Worm (Caenorhabditis elegans) whole organism, L2 larva: ENCODE results near the gene pqn-96.
A peak's percentile ranks its signal among the peaks of the same experiment; 100 is the strongest.

Experiments used
- C34F6.9 ChIP-seq: fragments of 150-350 bp; optimal IDR thresholded peaks from 2 replicates; lab custom pipeline; 2014; ENCODE audit warnings: missing biosample characterization, missing genetic modification characterization
- F13H6.1 ChIP-seq: sonication (generic microtip); optimal IDR thresholded peaks from 2 replicates; lab custom pipeline; 2016; ENCODE audit warnings: missing genetic modification characterization, missing compliant biosample characterization
- R02D3.7 ChIP-seq: fragments of 150-350 bp; optimal IDR thresholded peaks from 2 replicates; lab custom pipeline; 2014; ENCODE audit warnings: missing biosample characterization, missing genetic modification characterization
- Y55F3AM.14 ChIP-seq: fragments of 200-800 bp; sonication (Bioruptor generic); optimal IDR thresholded peaks from 2 replicates; lab custom pipeline; 2018; ENCODE audit warnings: mild to moderate bottlenecking, missing genetic modification characterization, missing compliant biosample characterization
- ZK546.5 ChIP-seq: sonication (generic microtip); optimal IDR thresholded peaks from 2 replicates; lab custom pipeline; 2017; ENCODE audit warnings: missing biosample characterization, missing genetic modification characterization
- aly-2 ChIP-seq: fragments of 150-350 bp; optimal IDR thresholded peaks from 2 replicates; lab custom pipeline; 2014; ENCODE audit warnings: missing biosample characterization, missing genetic modification characterization
- ama-1 ChIP-seq: fragments of 150-350 bp; optimal IDR thresholded peaks from 2 replicates; lab custom pipeline; 2018; ENCODE audit warnings: inconsistent platforms
- blmp-1 ChIP-seq: sonication (generic microtip); optimal IDR thresholded peaks from 2 replicates; lab custom pipeline; 2017; ENCODE audit warnings: missing genetic modification characterization, mild to moderate bottlenecking, missing compliant biosample characterization, antibody characterized with exemption, moderate library complexity; ENCODE audit not compliant: insufficient read depth
- crh-2 ChIP-seq: sonication (generic microtip); optimal IDR thresholded peaks from 2 replicates; lab custom pipeline; 2017; ENCODE audit warnings: missing biosample characterization, missing genetic modification characterization
- dmd-4 ChIP-seq: sonication (generic microtip); optimal IDR thresholded peaks from 2 replicates; lab custom pipeline; 2017; ENCODE audit warnings: missing biosample characterization, missing genetic modification characterization
- elt-3 ChIP-seq: sonication (generic microtip); optimal IDR thresholded peaks from 2 replicates; lab custom pipeline; 2017; ENCODE audit warnings: missing biosample characterization, missing genetic modification characterization
- fos-1 ChIP-seq: fragments of 150-350 bp; optimal IDR thresholded peaks from 2 replicates; lab custom pipeline; 2014; ENCODE audit warnings: missing biosample characterization, missing genetic modification characterization
- lin-11 ChIP-seq: fragments of 150-350 bp; sonication (generic microtip); optimal IDR thresholded peaks from 2 replicates; lab custom pipeline; 2014; ENCODE audit warnings: missing biosample characterization, missing genetic modification characterization, inconsistent platforms, mixed read lengths
- lin-39 ChIP-seq: fragments of 150-350 bp; optimal IDR thresholded peaks from 2 replicates; lab custom pipeline; 2014; ENCODE audit warnings: missing biosample characterization, missing genetic modification reagents, missing genetic modification characterization
- lsy-2 ChIP-seq, 2 experiments: fragments of 150-350 bp in 1 of 2; sonication (generic microtip) in 1 of 2; optimal IDR thresholded peaks; 2 replicates each; lab custom pipeline; 2014 to 2017; ENCODE audit warnings: missing biosample characterization in 2 of 2, missing genetic modification characterization in 2 of 2
- mbf-1 ChIP-seq: sonication (generic microtip); optimal IDR thresholded peaks from 2 replicates; lab custom pipeline; 2017; ENCODE audit warnings: missing biosample characterization, missing genetic modification characterization
- nhr-10 ChIP-seq: sonication (generic microtip); optimal IDR thresholded peaks from 2 replicates; lab custom pipeline; 2017; ENCODE audit warnings: missing biosample characterization, missing genetic modification characterization
- nhr-11 ChIP-seq: fragments of 150-350 bp; optimal IDR thresholded peaks from 2 replicates; lab custom pipeline; 2014; ENCODE audit warnings: missing biosample characterization, missing genetic modification characterization
- nhr-12 ChIP-seq: fragments of 150-350 bp; optimal IDR thresholded peaks from 2 replicates; lab custom pipeline; 2014; ENCODE audit warnings: missing biosample characterization, missing genetic modification characterization
- nhr-129 ChIP-seq: fragments of 150-350 bp; optimal IDR thresholded peaks from 2 replicates; lab custom pipeline; 2014; ENCODE audit warnings: missing biosample characterization, missing genetic modification characterization
- nhr-21 ChIP-seq: fragments of 150-350 bp; optimal IDR thresholded peaks from 2 replicates; lab custom pipeline; 2014; ENCODE audit warnings: missing biosample characterization, missing genetic modification characterization
- nhr-237 ChIP-seq: fragments of 150-350 bp; optimal IDR thresholded peaks from 2 replicates; lab custom pipeline; 2014; ENCODE audit warnings: missing biosample characterization, missing genetic modification characterization
- nhr-77 ChIP-seq: fragments of 150-350 bp; optimal IDR thresholded peaks from 2 replicates; lab custom pipeline; 2014; ENCODE audit warnings: missing biosample characterization, missing genetic modification characterization
- peb-1 ChIP-seq: fragments of 150-350 bp; optimal IDR thresholded peaks from 2 replicates; lab custom pipeline; 2014; ENCODE audit warnings: missing biosample characterization, missing genetic modification characterization
- skn-1 ChIP-seq: sonication (generic microtip); optimal IDR thresholded peaks from 2 replicates; lab custom pipeline; 2017; ENCODE audit warnings: missing biosample characterization, missing genetic modification characterization
- sma-9 ChIP-seq, 2 experiments: fragments of 150-350 bp in 1 of 2; sonication (generic microtip) in 1 of 2; optimal IDR thresholded peaks; 2 replicates each; lab custom pipeline; 2014 to 2016; ENCODE audit warnings: missing genetic modification characterization in 2 of 2, mild to moderate bottlenecking in 1 of 2, missing biosample characterization in 1 of 2, missing compliant biosample characterization in 1 of 2, missing genetic modification reagents in 1 of 2, moderate library complexity in 1 of 2
- snpc-4 ChIP-seq: fragments of 150-350 bp; optimal IDR thresholded peaks from 2 replicates; lab custom pipeline; 2014; ENCODE audit warnings: missing biosample characterization, missing genetic modification characterization
- unc-39 ChIP-seq: fragments of 150-350 bp; optimal IDR thresholded peaks from 2 replicates; lab custom pipeline; 2014; ENCODE audit warnings: missing biosample characterization, missing genetic modification characterization
- unc-55 ChIP-seq: fragments of 150-350 bp; sonication (generic microtip); optimal IDR thresholded peaks from 3 replicates; lab custom pipeline; 2014; ENCODE audit warnings: missing biosample characterization, missing genetic modification reagents, missing genetic modification characterization
- unc-62 ChIP-seq: fragments of 150-350 bp; optimal IDR thresholded peaks from 2 replicates; lab custom pipeline; 2014; ENCODE audit warnings: missing biosample characterization, missing genetic modification reagents, missing genetic modification characterization
- ztf-11 ChIP-seq: sonication (generic microtip); optimal IDR thresholded peaks from 2 replicates; lab custom pipeline; 2017; ENCODE audit warnings: missing biosample characterization, missing genetic modification characterization

Gene pqn-96

ce11 chrIII:8473292-8473691 lies 34.1 kb upstream of the pqn-96 start:
- TF ChIP-seq ztf-11 (no peak), mbf-1 (tag; lab: Kevin White, UChicago) (no peak), nhr-11 (tag; lab: Kevin White, UChicago) (no peak), snpc-4 (tag; lab: Kevin White, UChicago) (no peak), sma-9 (GFP tag; optimal IDR thresholded peaks at IDR 0.05; lab: Kevin White, UChicago) (no peak), sma-9 (tag; optimal IDR thresholded peaks at IDR 0.05; lab: Kevin White, UChicago) (no peak), nhr-129 (tag; lab: Kevin White, UChicago) (no peak), blmp-1 (tag; lab: Kevin White, UChicago) (no peak), peb-1 (tag; lab: Kevin White, UChicago) (no peak), nhr-12 (no peak), nhr-237 (no peak), lsy-2 (tag; optimal IDR thresholded peaks at IDR 0.05; lab: Kevin White, UChicago) (no peak), elt-3 (tag; lab: Kevin White, UChicago) (no peak), unc-39 (no peak), ama-1 (no peak), skn-1 (tag; lab: Kevin White, UChicago) (no peak), lin-39 (tag; lab: Kevin White, UChicago) (no peak)

- TF ChIP-seq nhr-12: no peak
- no peak for TF ChIP-seq lsy-2 (tag; optimal IDR thresholded peaks at IDR 0.05; lab: Kevin White, UChicago)
- TF ChIP-seq C34F6.9 (tag; lab: Kevin White, UChicago): no peak
- no peak for TF ChIP-seq aly-2 (tag; lab: Kevin White, UChicago)
- TF ChIP-seq lin-11 (tag; lab: Kevin White, UChicago): no peak
- no peak for TF ChIP-seq snpc-4 (tag; lab: Kevin White, UChicago)
- TF ChIP-seq, all 48 proteins: peak for 0
Observed at ce11 chrIII:8467520-8467919, 28.3 kb upstream of the pqn-96 start.

DNA sequence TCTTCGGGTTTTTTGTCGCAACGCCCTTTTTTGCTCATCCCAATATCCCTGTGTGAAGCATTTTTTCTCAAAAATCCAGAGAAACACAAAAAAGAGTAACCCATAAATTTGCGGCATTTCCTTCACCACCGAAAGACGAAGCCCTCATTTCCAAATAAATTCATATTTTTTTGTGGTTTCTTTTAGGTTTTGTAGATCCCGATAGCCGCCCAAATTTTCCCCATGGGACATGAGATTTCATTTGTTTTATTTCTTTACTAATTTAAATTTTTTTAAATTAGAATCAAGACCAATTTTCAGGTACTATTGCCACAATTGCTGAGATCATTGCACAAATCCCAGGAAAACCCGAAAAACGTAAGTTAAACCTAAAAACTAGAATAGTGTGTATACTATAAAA lies 27.5 kb upstream of the pqn-96 start, which contains the start of gene mig-39:
Gene mig-39 (plus strand): TSS at position 301 of the 400 bp plus-strand sequence.
- TF ChIP-seq nhr-129 (tag; lab: Kevin White, UChicago) (no peak), R02D3.7 (no peak), nhr-10 (no peak), lsy-2 (tag; optimal IDR thresholded peaks at IDR 0.05; lab: Kevin White, UChicago) (no peak), unc-55 (GFP tag; lab: Kevin White, UChicago) (no peak), C34F6.9 (tag; lab: Kevin White, UChicago) (no peak), elt-3 (tag; lab: Kevin White, UChicago) (no peak)

DNA sequence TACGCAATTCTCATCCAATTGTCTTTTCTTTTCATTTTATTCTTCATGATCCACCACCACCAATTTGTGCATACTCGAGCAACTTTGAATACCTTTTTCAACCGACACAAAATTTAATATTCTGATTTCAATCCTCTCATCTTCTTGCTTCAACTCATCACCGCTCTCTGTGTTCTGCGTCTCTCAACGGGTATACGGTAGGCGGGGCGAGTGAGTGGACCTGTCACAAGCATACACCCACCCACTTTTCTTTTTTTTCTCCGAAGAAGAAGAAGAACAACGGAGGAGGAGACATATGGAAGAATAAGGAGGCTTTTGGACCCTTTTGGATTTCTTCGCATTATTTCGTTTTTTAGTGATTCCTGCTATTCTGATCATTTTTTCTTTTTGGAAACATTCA lies 22.2 kb upstream of the pqn-96 start:
- peak in 1 of 2 experiments; percentile 88 for TF ChIP-seq lsy-2 (tag; optimal IDR thresholded peaks at IDR 0.05; lab: Kevin White, UChicago)
- no peak for TF ChIP-seq ZK546.5 (tag; lab: Kevin White, UChicago)

ce11 chrIII:8457605-8458004 lies 18.4 kb upstream of the pqn-96 start:
- TF ChIP-seq ama-1 (no peak), unc-62 (GFP tag; lab: Kevin White, UChicago) (no peak), unc-39 (no peak), nhr-12 (no peak), nhr-77 (tag; lab: Kevin White, UChicago) (no peak), lin-39 (tag; lab: Kevin White, UChicago) (no peak), lsy-2 (tag; optimal IDR thresholded peaks at IDR 0.05; lab: Kevin White, UChicago) (no peak), fos-1 (tag; lab: Kevin White, UChicago) (no peak), crh-2 (tag; lab: Kevin White, UChicago) (no peak), elt-3 (tag; lab: Kevin White, UChicago) (no peak), unc-55 (GFP tag; lab: Kevin White, UChicago) (no peak), nhr-10 (no peak), nhr-21 (no peak), peb-1 (tag; lab: Kevin White, UChicago) (no peak), Y55F3AM.14 (GFP tag; lab: Kevin White, UChicago) (no peak), ZK546.5 (tag; lab: Kevin White, UChicago) (no peak), blmp-1 (tag; lab: Kevin White, UChicago) (no peak), dmd-4 (tag; lab: Kevin White, UChicago) (no peak)
- TF ChIP-seq, all 48 proteins: peak for 0

DNA sequence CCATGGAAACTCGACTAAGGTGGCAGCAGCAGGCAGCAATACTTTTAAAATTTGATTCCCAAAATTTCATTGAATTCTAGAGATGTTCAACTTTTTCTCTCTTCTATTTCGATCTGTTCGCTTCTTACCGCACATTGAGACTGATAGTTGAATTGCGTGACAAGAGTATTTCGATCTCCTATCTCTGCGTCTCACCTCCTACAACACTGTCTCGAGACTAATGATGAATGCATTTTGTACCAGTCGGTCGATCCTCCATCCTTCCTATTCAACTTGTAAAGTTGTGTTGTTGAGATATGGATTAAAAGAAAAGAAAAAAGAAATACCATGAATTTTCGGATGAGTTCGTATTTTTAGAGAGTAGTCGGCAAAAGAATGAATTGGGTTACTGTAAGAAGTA lies 12.0 kb upstream of the pqn-96 start:
- TF ChIP-seq unc-55 (GFP tag; lab: Kevin White, UChicago) (peak; percentile 8), F13H6.1 (no peak)
